Fruit fly (Drosophila melanogaster) whole organism, embryonic: ENCODE results near the gene CG11699.

Experiments used
- Adf1 ChIP-seq: fragments of 200-800 bp; sonication (Bioruptor generic); IDR thresholded peaks from 2 replicates; pipeline ENCODE4 v1.3.6; 2022; ENCODE audit warnings: missing biosample characterization, missing genetic modification characterization
- Asciz ChIP-seq: fragments of 200-800 bp; sonication (Bioruptor generic); optimal IDR thresholded peaks from 2 replicates; lab custom pipeline; 2017; ENCODE audit warnings: missing biosample characterization, mild to moderate bottlenecking, missing genetic modification characterization, missing genetic modification reagents
- CG10366 ChIP-seq: fragments of 200-800 bp; sonication (Bioruptor generic); IDR thresholded peaks from 2 replicates; pipeline ENCODE4 v1.3.6; 2022; ENCODE audit warnings: missing biosample characterization, missing genetic modification characterization
- CG11723 ChIP-seq: fragments of 200-800 bp; sonication (Bioruptor generic); optimal IDR thresholded peaks from 2 replicates; lab custom pipeline; 2017; ENCODE audit warnings: missing biosample characterization, mild to moderate bottlenecking, missing genetic modification characterization
- CG12071 ChIP-seq: fragments of 200-800 bp; sonication (Bioruptor generic); optimal IDR thresholded peaks from 3 replicates; lab custom pipeline; 2018; ENCODE audit warnings: missing biosample characterization, mild to moderate bottlenecking, missing genetic modification characterization
- CG12236 ChIP-seq: fragments of 200-800 bp; sonication (Bioruptor generic); optimal IDR thresholded peaks from 2 replicates; lab custom pipeline; 2016; ENCODE audit warnings: missing biosample characterization, missing genetic modification characterization
- CG15269 ChIP-seq: fragments of 200-800 bp; sonication (Bioruptor generic); optimal IDR thresholded peaks from 2 replicates; lab custom pipeline; 2018; ENCODE audit warnings: missing biosample characterization, mild to moderate bottlenecking, missing genetic modification characterization, moderate library complexity
- CG1529 ChIP-seq: fragments of 200-800 bp; sonication (Bioruptor generic); optimal IDR thresholded peaks from 3 replicates; lab custom pipeline; 2018; ENCODE audit warnings: missing biosample characterization, missing genetic modification characterization
- CG15696 ChIP-seq: fragments of 200-800 bp; sonication (Bioruptor generic); optimal IDR thresholded peaks from 2 replicates; lab custom pipeline; 2019; ENCODE audit warnings: missing biosample characterization, mild to moderate bottlenecking, missing genetic modification characterization, moderate library complexity
- CG1603 ChIP-seq: fragments of 200-800 bp; sonication (Bioruptor generic); optimal IDR thresholded peaks from 2 replicates; lab custom pipeline; 2019; ENCODE audit warnings: missing biosample characterization, mild to moderate bottlenecking, missing genetic modification characterization, moderate library complexity
- CG17802 ChIP-seq: fragments of 200-800 bp; sonication (Bioruptor generic); optimal IDR thresholded peaks from 2 replicates; lab custom pipeline; 2018; ENCODE audit warnings: missing biosample characterization, mild to moderate bottlenecking, missing genetic modification characterization, moderate library complexity
- CG2120 ChIP-seq: fragments of 200-800 bp; sonication (Bioruptor generic); optimal IDR thresholded peaks from 3 replicates; lab custom pipeline; 2016; ENCODE audit warnings: missing biosample characterization, missing genetic modification characterization
- CG30403 ChIP-seq: fragments of 200-800 bp; sonication (Bioruptor generic); optimal IDR thresholded peaks from 3 replicates; lab custom pipeline; 2016; ENCODE audit warnings: missing biosample characterization, missing genetic modification characterization
- CG34422 ChIP-seq: fragments of 200-800 bp; sonication (Bioruptor generic); IDR thresholded peaks from 3 replicates; pipeline ENCODE4 v1.3.6; 2022; ENCODE audit warnings: missing biosample characterization, missing genetic modification characterization
- CG4424 ChIP-seq: fragments of 200-800 bp; sonication (Bioruptor generic); optimal IDR thresholded peaks from 3 replicates; lab custom pipeline; 2016; ENCODE audit warnings: missing biosample characterization, missing genetic modification characterization
- CG4730 ChIP-seq: fragments of 200-800 bp; sonication (Bioruptor generic); IDR thresholded peaks from 2 replicates; pipeline ENCODE4 v1.3.6; 2022; ENCODE audit warnings: missing biosample characterization, missing genetic modification characterization
- CG6813 ChIP-seq: fragments of 200-800 bp; sonication (Bioruptor generic); optimal IDR thresholded peaks from 2 replicates; lab custom pipeline; 2017; ENCODE audit warnings: missing biosample characterization, missing genetic modification characterization, mild to moderate bottlenecking, moderate library complexity, missing genetic modification reagents
- CG7745 ChIP-seq: fragments of 200-800 bp; sonication (Bioruptor generic); optimal IDR thresholded peaks from 2 replicates; lab custom pipeline; 2018; ENCODE audit warnings: missing biosample characterization, mild to moderate bottlenecking, missing genetic modification characterization, moderate library complexity
- D ChIP-seq, 2 experiments: fragments of 200-800 bp in 1 of 2; fragments of >200 bp in 1 of 2; sonication (Bioruptor generic) in 1 of 2; optimal IDR thresholded peaks; 2 replicates in 1 of 2; 3 replicates in 1 of 2; lab custom pipeline; 2017; ENCODE audit warnings: mild to moderate bottlenecking in 1 of 2, missing biosample characterization in 1 of 2, missing genetic modification characterization in 1 of 2, missing genetic modification reagents in 1 of 2
- Doc2 ChIP-seq: fragments of 200-800 bp; sonication (Bioruptor generic); IDR thresholded peaks from 2 replicates; pipeline ENCODE4 v1.3.6; 2022; ENCODE audit warnings: missing biosample characterization, missing genetic modification characterization
- E2f1 ChIP-seq: fragments of 200-800 bp; sonication (Bioruptor generic); IDR thresholded peaks from 2 replicates; pipeline ENCODE4 v1.3.6; 2022; ENCODE audit warnings: missing biosample characterization, missing genetic modification characterization
- Elba2 ChIP-seq: fragments of 200-800 bp; sonication (Bioruptor generic); optimal IDR thresholded peaks from 3 replicates; lab custom pipeline; 2016; ENCODE audit warnings: missing biosample characterization, missing genetic modification characterization
- Gug ChIP-seq: fragments of 200-800 bp; sonication (Bioruptor generic); IDR thresholded peaks from 4 replicates; pipeline ENCODE4 v1.3.6; 2022; ENCODE audit warnings: missing biosample characterization, missing genetic modification characterization
- Hey ChIP-seq: fragments of 200-800 bp; sonication (Bioruptor generic); optimal IDR thresholded peaks from 3 replicates; lab custom pipeline; 2018; ENCODE audit warnings: missing biosample characterization, mild to moderate bottlenecking, missing genetic modification characterization
- Hmr ChIP-seq: fragments of 200-800 bp; sonication (Bioruptor generic); optimal IDR thresholded peaks from 3 replicates; lab custom pipeline; 2017; ENCODE audit warnings: mild to moderate bottlenecking, missing biosample characterization, missing genetic modification reagents, missing genetic modification characterization
- Hsf ChIP-seq: fragments of 200-800 bp; sonication (Bioruptor generic); optimal IDR thresholded peaks from 3 replicates; lab custom pipeline; 2016; ENCODE audit warnings: missing biosample characterization, missing genetic modification characterization
- NfI ChIP-seq: fragments of 200-800 bp; sonication (Bioruptor generic); optimal IDR thresholded peaks from 3 replicates; lab custom pipeline; 2018; ENCODE audit warnings: missing biosample characterization, mild to moderate bottlenecking, missing genetic modification characterization, moderate library complexity
- Ssrp ChIP-seq: fragments of 200-800 bp; sonication (Bioruptor generic); optimal IDR thresholded peaks from 2 replicates; lab custom pipeline; 2018; ENCODE audit warnings: missing biosample characterization, mild to moderate bottlenecking, missing genetic modification characterization, moderate library complexity
- Xbp1 ChIP-seq: fragments of 200-800 bp; sonication (Bioruptor generic); optimal IDR thresholded peaks from 3 replicates; lab custom pipeline; 2016; ENCODE audit warnings: missing biosample characterization, mild to moderate bottlenecking, missing genetic modification characterization
- abd-A ChIP-seq: fragments of 200-800 bp; sonication (Bioruptor generic); optimal IDR thresholded peaks from 3 replicates; lab custom pipeline; 2019; ENCODE audit warnings: missing biosample characterization, mild to moderate bottlenecking, missing genetic modification characterization, moderate library complexity
- al ChIP-seq: fragments of 200-800 bp; sonication (Bioruptor generic); IDR thresholded peaks from 2 replicates; pipeline ENCODE4 v1.3.6; 2022; ENCODE audit warnings: missing biosample characterization, missing genetic modification characterization
- ap ChIP-seq: fragments of 200-800 bp; sonication (Bioruptor generic); IDR thresholded peaks from 2 replicates; pipeline ENCODE4 v1.3.6; 2022; ENCODE audit warnings: missing biosample characterization, missing genetic modification characterization
- bcd ChIP-seq: fragments of 200-800 bp; sonication (Bioruptor generic); optimal IDR thresholded peaks from 2 replicates; lab custom pipeline; 2017; ENCODE audit warnings: missing biosample characterization, mild to moderate bottlenecking, missing genetic modification characterization
- bowl ChIP-seq: fragments of 200-800 bp; sonication (Bioruptor generic); IDR thresholded peaks from 2 replicates; pipeline ENCODE4 v1.3.6; 2022; ENCODE audit warnings: missing biosample characterization, missing genetic modification characterization
- cad ChIP-seq: fragments of >200 bp; optimal IDR thresholded peaks from 2 replicates; lab custom pipeline; 2017; ENCODE audit warnings: missing biosample characterization, missing genetic modification characterization
- cas ChIP-seq: fragments of 200-800 bp; sonication (Bioruptor generic); IDR thresholded peaks from 2 replicates; pipeline ENCODE4 v1.3.6; 2022; ENCODE audit warnings: missing biosample characterization, missing genetic modification characterization
- crc ChIP-seq: fragments of 200-800 bp; sonication (Bioruptor generic); optimal IDR thresholded peaks from 2 replicates; lab custom pipeline; 2016; ENCODE audit warnings: missing biosample characterization, missing genetic modification characterization
- crp ChIP-seq, 2 experiments: fragments of 200-800 bp; sonication (Bioruptor generic); optimal IDR thresholded peaks; 2 replicates in 1 of 2; 3 replicates in 1 of 2; lab custom pipeline; 2017; ENCODE audit warnings: missing biosample characterization in 2 of 2, missing genetic modification characterization in 2 of 2, mild to moderate bottlenecking in 1 of 2, moderate library complexity in 1 of 2
- dmrt11E ChIP-seq: fragments of 200-800 bp; sonication (Bioruptor generic); optimal IDR thresholded peaks from 3 replicates; lab custom pipeline; 2018; ENCODE audit warnings: missing biosample characterization, mild to moderate bottlenecking, missing genetic modification characterization, moderate library complexity
- dmrt99B ChIP-seq: fragments of 200-800 bp; sonication (Bioruptor generic); optimal IDR thresholded peaks from 2 replicates; lab custom pipeline; 2018; ENCODE audit warnings: missing biosample characterization, mild to moderate bottlenecking, missing genetic modification characterization, moderate library complexity
- gfzf ChIP-seq: fragments of 200-800 bp; sonication (Bioruptor generic); optimal IDR thresholded peaks from 2 replicates; lab custom pipeline; 2016; ENCODE audit warnings: missing biosample characterization, mild to moderate bottlenecking, missing genetic modification characterization, moderate library complexity
- ham ChIP-seq: fragments of 200-800 bp; sonication (Bioruptor generic); IDR thresholded peaks from 2 replicates; pipeline ENCODE4 v1.3.6; 2022; ENCODE audit warnings: missing biosample characterization, missing genetic modification characterization
- hkb ChIP-seq, 2 experiments: fragments of 200-800 bp in 1 of 2; fragments of >200 bp in 1 of 2; sonication (Bioruptor generic) in 1 of 2; IDR thresholded peaks in 1 of 2; optimal IDR thresholded peaks in 1 of 2; 2 replicates each; pipeline versions ENCODE4 v1.3.6 to Lab custom; 2017 to 2022; ENCODE audit warnings: missing biosample characterization in 1 of 2, missing genetic modification characterization in 1 of 2
- lilli ChIP-seq: fragments of 200-800 bp; sonication (Bioruptor generic); optimal IDR thresholded peaks from 3 replicates; lab custom pipeline; 2016; ENCODE audit warnings: missing biosample characterization, missing genetic modification characterization
- nau ChIP-seq: fragments of 200-800 bp; sonication (Bioruptor generic); optimal IDR thresholded peaks from 3 replicates; lab custom pipeline; 2017; ENCODE audit warnings: missing biosample characterization, mild to moderate bottlenecking, missing genetic modification characterization, missing genetic modification reagents
- pho ChIP-seq: fragments of 200-800 bp; sonication (Bioruptor generic); optimal IDR thresholded peaks from 2 replicates; lab custom pipeline; 2016; ENCODE audit warnings: missing biosample characterization, missing genetic modification characterization
- pita ChIP-seq: fragments of 200-800 bp; sonication (Bioruptor generic); optimal IDR thresholded peaks from 2 replicates; lab custom pipeline; 2017; ENCODE audit warnings: missing biosample characterization, mild to moderate bottlenecking, missing genetic modification characterization
- sd ChIP-seq: fragments of 200-800 bp; sonication (Bioruptor generic); optimal IDR thresholded peaks from 3 replicates; lab custom pipeline; 2018; ENCODE audit warnings: missing biosample characterization, mild to moderate bottlenecking, missing genetic modification characterization, moderate library complexity
- slbo ChIP-seq: fragments of 200-800 bp; sonication (Bioruptor generic); IDR thresholded peaks from 2 replicates; pipeline ENCODE4 v1.3.6; 2022; ENCODE audit warnings: missing biosample characterization, missing genetic modification characterization
- zfh1 ChIP-seq: fragments of 200-800 bp; sonication (Bioruptor generic); IDR thresholded peaks from 3 replicates; pipeline ENCODE4 v1.3.6; 2022; ENCODE audit warnings: missing biosample characterization, missing genetic modification characterization

Gene CG11699

dm6 chrX:11548701-11549100 is 21.7 kb upstream of the CG11699 start (continued):
- no peak for TF ChIP-seq crp (GFP tag; optimal IDR thresholded peaks at IDR 0.05; lab: Kevin White, UChicago)
- TF ChIP-seq ham = no peak
- peak; percentile 47 for TF ChIP-seq Ssrp (tag; lab: Kevin White, UChicago)
- TF ChIP-seq CG4424 (GFP tag; lab: Kevin White, UChicago) = peak; percentile 50
- TF ChIP-seq Xbp1 (GFP tag; lab: Kevin White, UChicago) = peak; percentile 31
- TF ChIP-seq nau (GFP tag; lab: Kevin White, UChicago) = peak; percentile 50
- TF ChIP-seq Doc2 = no peak
- TF ChIP-seq cas (GFP tag; lab: Robert Waterston, UW) = no peak
- TF ChIP-seq crc = peak; percentile 27
- TF ChIP-seq CG11723 (GFP tag; lab: Kevin White, UChicago) = no peak
- peak; percentile 3 for TF ChIP-seq CG12236 (GFP tag; lab: Kevin White, UChicago)
- TF ChIP-seq slbo = no peak
- TF ChIP-seq Asciz (GFP tag; lab: Kevin White, UChicago) = peak; percentile 10
- no peak for TF ChIP-seq abd-A (tag; lab: Kevin White, UChicago)
- TF ChIP-seq bowl (GFP tag; lab: Robert Waterston, UW) = no peak
- TF ChIP-seq Hey (tag; lab: Kevin White, UChicago) = no peak
- TF ChIP-seq Gug (GFP tag; lab: Robert Waterston, UW) = no peak; the same call in 3 of the 4 replicates
- TF ChIP-seq pita (GFP tag; lab: Kevin White, UChicago) = no peak
- TF ChIP-seq sd (tag; lab: Kevin White, UChicago) = no peak
- no peak for TF ChIP-seq CG12071 (GFP tag; lab: Kevin White, UChicago)
- TF ChIP-seq dmrt99B (tag; lab: Kevin White, UChicago) = peak; percentile 51
- peak; percentile 30 for TF ChIP-seq Hsf (GFP tag; lab: Kevin White, UChicago)
- no peak for TF ChIP-seq CG10366 (GFP tag; lab: Robert Waterston, UW)
- no peak for TF ChIP-seq hkb (optimal IDR thresholded peaks at IDR 0.05; lab: Kevin White, UChicago)
- peak; percentile 52; the same call in 1 of the 2 replicates for TF ChIP-seq hkb (GFP tag; IDR thresholded peaks at IDR 0.05; lab: Robert Waterston, UW)
- TF ChIP-seq pho = no peak
- TF ChIP-seq zfh1 (GFP tag; lab: Robert Waterston, UW) = 0 out of 3 replicates have a peak, but pooled peaks have one; percentile 30
- peak; percentile 10 for TF ChIP-seq Hmr
- no peak for TF ChIP-seq al
- TF ChIP-seq CG17802 (tag; lab: Kevin White, UChicago) = peak; percentile 29
- no peak for TF ChIP-seq CG34422 (GFP tag; lab: Robert Waterston, UW)
- TF ChIP-seq CG2120 (GFP tag; lab: Kevin White, UChicago) = peak; percentile 16
- peak; percentile 46 for TF ChIP-seq lilli (GFP tag; lab: Kevin White, UChicago)
- no peak for TF ChIP-seq NfI
- TF ChIP-seq CG4730 (GFP tag; lab: Robert Waterston, UW) = no peak
- no peak for TF ChIP-seq gfzf (GFP tag; lab: Kevin White, UChicago)
- peak; percentile 14 for TF ChIP-seq CG6813 (GFP tag; lab: Kevin White, UChicago)
- no peak for TF ChIP-seq E2f1 (GFP tag; lab: Robert Waterston, UW)
- TF ChIP-seq dmrt11E (tag; lab: Kevin White, UChicago) = peak; percentile 74
- no peak for TF ChIP-seq Adf1 (GFP tag; lab: Robert Waterston, UW)
- no peak for TF ChIP-seq CG1529 (GFP tag; lab: Kevin White, UChicago)
- no peak for TF ChIP-seq ap (GFP tag; lab: Robert Waterston, UW)
- TF ChIP-seq CG30403 (GFP tag; lab: Kevin White, UChicago) = peak; percentile 34
- TF ChIP-seq CG7745 (tag; lab: Kevin White, UChicago) = no peak
- TF ChIP-seq CG15269 (tag; lab: Kevin White, UChicago) = peak; percentile 17
- peak; percentile 67 for TF ChIP-seq CG1603 (tag; lab: Kevin White, UChicago)
- peak; percentile 37 for TF ChIP-seq CG15696 (tag; lab: Kevin White, UChicago)
- no peak for TF ChIP-seq Elba2 (GFP tag; lab: Kevin White, UChicago)
- no peak for TF ChIP-seq cad (GFP tag; lab: Kevin White, UChicago)
- peak; percentile 8 for TF ChIP-seq bcd (GFP tag; lab: Kevin White, UChicago)
- TF ChIP-seq D (optimal IDR thresholded peaks at IDR 0.05; lab: Kevin White, UChicago) = no peak
- TF ChIP-seq D (GFP tag; optimal IDR thresholded peaks at IDR 0.05; lab: Kevin White, UChicago) = peak; percentile 54
